Fruit fly (Drosophila melanogaster): ENCODE data around the gene CG31624.

CG31624 gene

DNA sequence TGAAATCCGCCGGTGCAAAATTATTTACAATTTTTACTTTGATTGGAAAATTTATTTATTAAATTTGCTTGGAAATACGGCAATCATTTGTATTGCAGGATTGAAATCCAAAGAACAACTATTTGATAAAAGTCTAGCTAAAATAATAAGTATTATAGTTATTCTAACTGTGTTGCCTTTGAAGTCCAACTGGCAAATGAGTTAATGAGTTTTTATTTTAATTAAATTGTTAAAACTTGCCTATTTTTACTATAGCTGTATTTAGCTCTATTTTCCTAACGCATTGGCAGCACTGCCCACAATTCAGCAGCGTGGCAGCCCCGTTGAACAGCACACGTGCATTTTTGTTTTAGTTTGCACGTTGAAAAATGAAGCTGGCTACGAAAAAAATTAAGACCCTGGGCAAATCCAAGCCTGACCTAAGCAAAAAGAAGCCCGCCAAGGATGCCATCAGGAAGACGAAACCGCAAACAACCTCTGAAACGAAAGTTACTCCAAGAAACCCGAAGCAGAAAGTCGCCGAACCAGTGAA lies 36.8 kb downstream of the CG31624 start, which contains the start of gene Noc2 (continued):
- TF ChIP-seq zf30C (GFP tag; optimal IDR thresholded peaks at IDR 0.05) (no peak), Dref (GFP tag; IDR thresholded peaks at IDR 0.05) (peak; percentile 50), MTF-1 (GFP tag; optimal IDR thresholded peaks at IDR 0.05; ENCODE audit: borderline replicate concordance) (no peak), CG11456 (GFP tag; IDR thresholded peaks at IDR 0.05) (peak; percentile 72; the same call in 1 of the 3 replicates), CG17829 (tag; optimal IDR thresholded peaks at IDR 0.05) (peak; percentile 44), TFAM (GFP tag; optimal IDR thresholded peaks at IDR 0.05) (no peak), da (GFP tag; optimal IDR thresholded peaks at IDR 0.05) (no peak), stc (GFP tag; IDR thresholded peaks at IDR 0.05) (no peak), insv (GFP tag; optimal IDR thresholded peaks at IDR 0.05) (no peak), CG7372 (GFP tag; IDR thresholded peaks at IDR 0.05) (peak; percentile 33; the same call in 1 of the 2 replicates), H2.0 (GFP tag; IDR thresholded peaks at IDR 0.05) (peak; percentile 52; the same call in 1 of the 2 replicates), CG32772 (GFP tag; IDR thresholded peaks at IDR 0.05) (peak; percentile 35; the same call in 1 of the 2 replicates), CG7786 (GFP tag; optimal IDR thresholded peaks at IDR 0.05) (no peak), sqz (GFP tag; optimal IDR thresholded peaks at IDR 0.05) (no peak), Hand (GFP tag; optimal IDR thresholded peaks at IDR 0.05) (no peak), CG12236 (GFP tag; optimal IDR thresholded peaks at IDR 0.05) (no peak), tio (GFP tag; optimal IDR thresholded peaks at IDR 0.05) (no peak), CoRest (tag; optimal IDR thresholded peaks at IDR 0.05) (peak; percentile 60), lab (GFP tag; optimal IDR thresholded peaks at IDR 0.05) (peak; percentile 66), en (GFP tag; optimal IDR thresholded peaks at IDR 0.05) (no peak), CG7357 (GFP tag; IDR thresholded peaks at IDR 0.05) (no peak), sob (GFP tag; IDR thresholded peaks at IDR 0.05) (no peak; the same call in 1 of the 2 replicates), Meics (GFP tag; optimal IDR thresholded peaks at IDR 0.05) (peak; percentile 64), lov (optimal IDR thresholded peaks at IDR 0.05) (no peak), lov (GFP tag; IDR thresholded peaks at IDR 0.05) (no peak), Rfx (GFP tag; IDR thresholded peaks at IDR 0.05) (peak; percentile 68; the same call in 1 of the 2 replicates), so (GFP tag; IDR thresholded peaks at IDR 0.05) (no peak), cad (GFP tag; optimal IDR thresholded peaks at IDR 0.05) (no peak), Dip3 (GFP tag; optimal IDR thresholded peaks at IDR 0.05) (peak; percentile 46), scrt (GFP tag; optimal IDR thresholded peaks at IDR 0.05) (no peak), odd (GFP tag; optimal IDR thresholded peaks at IDR 0.05) (no peak), Awh (GFP tag; IDR thresholded peaks at IDR 0.05) (no peak), salm (tag; optimal IDR thresholded peaks at IDR 0.05) (no peak), CG6813 (GFP tag; optimal IDR thresholded peaks at IDR 0.05) (no peak), CG9215 (GFP tag; IDR thresholded peaks at IDR 0.05) (peak; percentile 36; the same call in 1 of the 2 replicates), CG12744 (GFP tag; optimal IDR thresholded peaks at IDR 0.05) (no peak), cas (GFP tag; IDR thresholded peaks at IDR 0.05) (no peak), Lim3 (GFP tag; IDR thresholded peaks at IDR 0.05) (no peak), CG2120 (GFP tag; optimal IDR thresholded peaks at IDR 0.05) (peak; percentile 58), Max (GFP tag; optimal IDR thresholded peaks at IDR 0.05) (peak; percentile 90), CG14965 (GFP tag; optimal IDR thresholded peaks at IDR 0.05; ENCODE audit: borderline replicate concordance) (no peak), ro (GFP tag; IDR thresholded peaks at IDR 0.05) (no peak), CG30431 (GFP tag; optimal IDR thresholded peaks at IDR 0.05) (no peak), Sox102F (GFP tag; optimal IDR thresholded peaks at IDR 0.05) (peak; percentile 39), CG9437 (GFP tag; optimal IDR thresholded peaks at IDR 0.05) (peak; percentile 14), Bteb2 (GFP tag; optimal IDR thresholded peaks at IDR 0.05) (no peak), HLH3B (GFP tag; IDR thresholded peaks at IDR 0.05) (0 out of 2 replicates have a peak, but pooled peaks have one; percentile 19), Doc2 (GFP tag; IDR thresholded peaks at IDR 0.05) (no peak), Dek (tag; optimal IDR thresholded peaks at IDR 0.05) (no peak), CG3407 (GFP tag; optimal IDR thresholded peaks at IDR 0.05) (no peak), klu (GFP tag; IDR thresholded peaks at IDR 0.05) (0 out of 2 replicates have a peak, but pooled peaks have one; percentile 27), CG4854 (GFP tag; optimal IDR thresholded peaks at IDR 0.05) (no peak)
